Worm (Caenorhabditis elegans): ENCODE measurements around the gene nasp-2.

ce11 chrV:13274615-13275014 is 37.4 kb downstream of the nasp-2 start:
- TF ChIP-seq fos-1 (tag; optimal IDR thresholded peaks at IDR 0.05) (no peak), lin-15B (tag; optimal IDR thresholded peaks at IDR 0.05) (no peak), efl-1 (optimal IDR thresholded peaks at IDR 0.05) (no peak), efl-1 (GFP tag; optimal IDR thresholded peaks at IDR 0.05 in 1 of 2) (no peak), lin-14 (GFP tag; optimal IDR thresholded peaks at IDR 0.05) (no peak), egl-27 (tag; optimal IDR thresholded peaks at IDR 0.05) (no peak), fkh-10 (GFP tag; optimal IDR thresholded peaks at IDR 0.05) (no peak), fkh-8 (tag; optimal IDR thresholded peaks at IDR 0.05) (no peak), dpl-1 (GFP tag; optimal IDR thresholded peaks at IDR 0.05) (no peak), elt-3 (tag; optimal IDR thresholded peaks at IDR 0.05) (no peak), ceh-82 (tag; optimal IDR thresholded peaks at IDR 0.05) (no peak), sptf-1 (tag; optimal IDR thresholded peaks at IDR 0.05) (no peak), nhr-76 (tag; optimal IDR thresholded peaks at IDR 0.05) (no peak), ztf-4 (tag; optimal IDR thresholded peaks at IDR 0.05) (no peak), snpc-4 (tag; optimal IDR thresholded peaks at IDR 0.05) (no peak)

All from whole organism, L1 larva.